Worm (Caenorhabditis elegans) whole organism, L1 larva: ENCODE data around the gene C47E8.4.

Source experiments
- C04F5.9 ChIP-seq: sonication (generic microtip); optimal IDR thresholded peaks from 2 replicates; lab custom pipeline; 2016; ENCODE audit warnings: missing genetic modification characterization, missing compliant biosample characterization
- C16A3.4 ChIP-seq: fragments of 150-350 bp; optimal IDR thresholded peaks from 2 replicates; lab custom pipeline; 2014; ENCODE audit warnings: missing biosample characterization, missing genetic modification characterization
- C34B4.2 ChIP-seq: sonication (generic microtip); optimal IDR thresholded peaks from 2 replicates; lab custom pipeline; 2017; ENCODE audit warnings: mild to moderate bottlenecking, missing genetic modification characterization, missing compliant biosample characterization
- Y116A8C.19 ChIP-seq: sonication (generic microtip); optimal IDR thresholded peaks from 2 replicates; lab custom pipeline; 2016; ENCODE audit warnings: missing compliant biosample characterization, missing genetic modification characterization, borderline replicate concordance
- aha-1 ChIP-seq: fragments of 150-350 bp; optimal IDR thresholded peaks from 2 replicates; lab custom pipeline; 2014; ENCODE audit warnings: missing biosample characterization, missing genetic modification characterization
- alr-1 ChIP-seq: fragments of 200-800 bp; sonication (Bioruptor generic); optimal IDR thresholded peaks from 2 replicates; lab custom pipeline; 2018; ENCODE audit warnings: borderline replicate concordance, mild to moderate bottlenecking, missing genetic modification characterization, missing compliant biosample characterization
- ama-1 ChIP-seq: fragments of 150-350 bp; optimal IDR thresholded peaks from 2 replicates; lab custom pipeline; 2014
- ceh-63 ChIP-seq: fragments of 200-800 bp; sonication (Bioruptor generic); optimal IDR thresholded peaks from 2 replicates; lab custom pipeline; 2018; ENCODE audit warnings: mild to moderate bottlenecking, missing genetic modification characterization, missing compliant biosample characterization
- ceh-82 ChIP-seq, 3 experiments: fragments of 150-350 bp in 1 of 3; sonication (generic microtip) in 2 of 3; optimal IDR thresholded peaks; 2 replicates each; lab custom pipeline; 2014 to 2017; ENCODE audit warnings: missing biosample characterization in 3 of 3, missing genetic modification characterization in 3 of 3
- ceh-88 ChIP-seq: fragments of 200-800 bp; sonication (Bioruptor generic); IDR thresholded peaks from 2 replicates; pipeline ENCODE4 v1.3.6; 2022; ENCODE audit warnings: missing genetic modification characterization, missing compliant biosample characterization
- ces-1 ChIP-seq: fragments of 150-350 bp; optimal IDR thresholded peaks from 2 replicates; lab custom pipeline; 2014; ENCODE audit warnings: missing biosample characterization, missing genetic modification reagents, missing genetic modification characterization
- dpl-1 ChIP-seq, 3 experiments: fragments of 150-350 bp in 2 of 3; sonication (generic microtip) in 1 of 3; optimal IDR thresholded peaks; 2 replicates each; lab custom pipeline; 2014 to 2017; ENCODE audit warnings: missing biosample characterization in 3 of 3, missing genetic modification characterization in 3 of 3, missing genetic modification reagents in 3 of 3
- dsc-1 ChIP-seq: sonication (generic microtip); optimal IDR thresholded peaks from 2 replicates; lab custom pipeline; 2016; ENCODE audit warnings: mild to moderate bottlenecking, missing genetic modification characterization, missing compliant biosample characterization
- efl-1 ChIP-seq, 4 experiments: fragments of 150-350 bp; optimal IDR thresholded peaks in 3 of 4; peaks in 1 of 4; 1 replicate in 1 of 4; 2 replicates in 3 of 4; lab custom pipeline; 2014; ENCODE audit warnings: missing biosample characterization in 2 of 4, missing genetic modification characterization in 2 of 4, missing genetic modification reagents in 2 of 4
- elt-2 ChIP-seq: sonication (generic microtip); optimal IDR thresholded peaks from 2 replicates; lab custom pipeline; 2016; ENCODE audit warnings: missing genetic modification characterization, mild to moderate bottlenecking, inconsistent platforms, missing compliant biosample characterization, missing genetic modification reagents
- elt-3 ChIP-seq, 6 experiments: fragments of 150-350 bp in 1 of 6; sonication (generic microtip); optimal IDR thresholded peaks; 2 replicates each; lab custom pipeline; 2017 to 2018; ENCODE audit warnings: missing biosample characterization in 6 of 6, missing genetic modification characterization in 6 of 6, inconsistent platforms in 1 of 6
- hpl-2 ChIP-seq: fragments of 150-350 bp; optimal IDR thresholded peaks from 2 replicates; lab custom pipeline; 2014; ENCODE audit warnings: missing biosample characterization, missing genetic modification reagents, missing genetic modification characterization
- irx-1 ChIP-seq: sonication (generic microtip); optimal IDR thresholded peaks from 2 replicates; lab custom pipeline; 2016; ENCODE audit warnings: missing genetic modification characterization, missing compliant biosample characterization
- isw-1 ChIP-seq: fragments of 200-800 bp; sonication (Bioruptor generic); IDR thresholded peaks from 2 replicates; pipeline ENCODE4 v1.3.6; 2022; ENCODE audit warnings: missing genetic modification characterization, missing compliant biosample characterization
- jun-1 ChIP-seq: fragments of 150-350 bp; optimal IDR thresholded peaks from 2 replicates; lab custom pipeline; 2014; ENCODE audit warnings: missing biosample characterization, missing genetic modification reagents, missing genetic modification characterization
- lin-14 ChIP-seq: fragments of 200-800 bp; sonication (Bioruptor generic); optimal IDR thresholded peaks from 2 replicates; lab custom pipeline; 2018; ENCODE audit warnings: mild to moderate bottlenecking, missing genetic modification characterization, moderate library complexity, missing compliant biosample characterization
- lin-39 ChIP-seq: fragments of 150-350 bp; optimal IDR thresholded peaks from 2 replicates; lab custom pipeline; 2014; ENCODE audit warnings: missing biosample characterization, missing genetic modification reagents, missing genetic modification characterization
- lir-3 ChIP-seq: sonication (generic microtip); optimal IDR thresholded peaks from 2 replicates; lab custom pipeline; 2016; ENCODE audit warnings: mild to moderate bottlenecking, missing genetic modification characterization, moderate library complexity, missing compliant biosample characterization; ENCODE audit not compliant: poor library complexity
- mep-1 ChIP-seq: fragments of 150-350 bp; optimal IDR thresholded peaks from 2 replicates; lab custom pipeline; 2014; ENCODE audit warnings: missing biosample characterization, missing genetic modification characterization
- nhr-20 ChIP-seq: sonication (generic microtip); optimal IDR thresholded peaks from 2 replicates; lab custom pipeline; 2016; ENCODE audit warnings: mild to moderate bottlenecking, missing genetic modification characterization, missing compliant biosample characterization
- nhr-237 ChIP-seq: fragments of 150-350 bp; optimal IDR thresholded peaks from 2 replicates; lab custom pipeline; 2014; ENCODE audit warnings: missing biosample characterization, missing genetic modification characterization
- nhr-28 ChIP-seq: fragments of 150-350 bp; optimal IDR thresholded peaks from 2 replicates; lab custom pipeline; 2014; ENCODE audit warnings: missing biosample characterization, missing genetic modification characterization
- nhr-47 ChIP-seq: sonication (generic microtip); optimal IDR thresholded peaks from 2 replicates; lab custom pipeline; 2016; ENCODE audit warnings: mild to moderate bottlenecking, missing genetic modification characterization, moderate library complexity, missing compliant biosample characterization
- nhr-71 ChIP-seq: sonication (generic microtip); optimal IDR thresholded peaks from 2 replicates; lab custom pipeline; 2016; ENCODE audit warnings: mild to moderate bottlenecking, missing genetic modification characterization, moderate library complexity, missing compliant biosample characterization
- nhr-84 ChIP-seq: sonication (generic microtip); optimal IDR thresholded peaks from 2 replicates; lab custom pipeline; 2017; ENCODE audit warnings: missing biosample characterization, missing genetic modification characterization
- nhr-85 ChIP-seq: sonication (generic microtip); peaks from one replicate; lab custom pipeline; 2016; ENCODE audit warnings: missing genetic modification characterization, inconsistent platforms, missing compliant biosample characterization
- nhr-90 ChIP-seq: sonication (generic microtip); optimal IDR thresholded peaks from 2 replicates; lab custom pipeline; 2016; ENCODE audit warnings: mild to moderate bottlenecking, missing genetic modification characterization, missing compliant biosample characterization; ENCODE audit not compliant: poor library complexity
- pag-3 ChIP-seq: sonication (generic microtip); optimal IDR thresholded peaks from 2 replicates; lab custom pipeline; 2017; ENCODE audit warnings: missing genetic modification characterization, mild to moderate bottlenecking, missing compliant biosample characterization, antibody characterized with exemption, borderline replicate concordance; ENCODE audit not compliant: insufficient read depth
- pax-3 ChIP-seq: fragments of 200-800 bp; sonication (Bioruptor generic); optimal IDR thresholded peaks from 2 replicates; lab custom pipeline; 2018; ENCODE audit warnings: mild to moderate bottlenecking, missing genetic modification characterization, moderate library complexity, missing compliant biosample characterization
- pqm-1 ChIP-seq: sonication (generic microtip); optimal IDR thresholded peaks from 3 replicates; lab custom pipeline; 2017; ENCODE audit warnings: missing biosample characterization, missing genetic modification characterization
- rnt-1 ChIP-seq: sonication (generic microtip); optimal IDR thresholded peaks from 2 replicates; lab custom pipeline; 2016; ENCODE audit warnings: mild to moderate bottlenecking, missing genetic modification characterization, moderate library complexity, missing compliant biosample characterization
- skn-1 ChIP-seq: fragments of 150-350 bp; optimal IDR thresholded peaks from 2 replicates; lab custom pipeline; 2014; ENCODE audit warnings: missing biosample characterization, missing genetic modification characterization
- snpc-4 ChIP-seq: fragments of 150-350 bp; optimal IDR thresholded peaks from 2 replicates; lab custom pipeline; 2014; ENCODE audit warnings: missing biosample characterization, missing genetic modification characterization
- snu-23 ChIP-seq: sonication (generic microtip); optimal IDR thresholded peaks from 2 replicates; lab custom pipeline; 2016; ENCODE audit warnings: missing genetic modification characterization, missing compliant biosample characterization
- unc-130 ChIP-seq: fragments of 150-350 bp; optimal IDR thresholded peaks from 2 replicates; lab custom pipeline; 2017; ENCODE audit warnings: missing biosample characterization, missing genetic modification characterization, inconsistent platforms
- unc-30 ChIP-seq: sonication (generic microtip); optimal IDR thresholded peaks from 2 replicates; lab custom pipeline; 2017; ENCODE audit warnings: missing biosample characterization, missing genetic modification characterization
- unc-62 ChIP-seq: fragments of 150-350 bp; optimal IDR thresholded peaks from 2 replicates; lab custom pipeline; 2014; ENCODE audit warnings: missing biosample characterization, missing genetic modification reagents, missing genetic modification characterization
- unc-86 ChIP-seq: sonication (generic microtip); optimal IDR thresholded peaks from 2 replicates; lab custom pipeline; 2016; ENCODE audit warnings: missing genetic modification characterization, missing compliant biosample characterization
- xbp-1 ChIP-seq: sonication (generic microtip); optimal IDR thresholded peaks from 2 replicates; lab custom pipeline; 2016; ENCODE audit warnings: missing genetic modification characterization, missing compliant biosample characterization
- zip-4 ChIP-seq: fragments of 200-800 bp; sonication (Bioruptor generic); optimal IDR thresholded peaks from 2 replicates; lab custom pipeline; 2018; ENCODE audit warnings: mild to moderate bottlenecking, missing genetic modification characterization, moderate library complexity, missing compliant biosample characterization
- ztf-11 ChIP-seq, 2 experiments: sonication (generic microtip); optimal IDR thresholded peaks; 2 replicates each; lab custom pipeline; 2016 to 2017; ENCODE audit warnings: missing genetic modification characterization in 2 of 2, missing biosample characterization in 1 of 2, missing compliant biosample characterization in 1 of 2
- ztf-4 ChIP-seq: fragments of 150-350 bp; optimal IDR thresholded peaks from 2 replicates; lab custom pipeline; 2014; ENCODE audit warnings: missing biosample characterization, missing genetic modification characterization

Gene C47E8.4

ce11 chrV:14686231-14687105 lies 1.2 kb upstream of the C47E8.4 start:
- TF ChIP-seq unc-130: no peak
- TF ChIP-seq efl-1 (optimal IDR thresholded peaks at IDR 0.05; lab: Kevin White, UChicago): no peak
- peak in 1 of 2 experiments; percentile 11 for TF ChIP-seq efl-1 (GFP tag; optimal IDR thresholded peaks at IDR 0.05 in 1 of 2; lab: Kevin White, UChicago)
- no peak for TF ChIP-seq unc-62
- peak; percentile 5 for TF ChIP-seq lin-14 (GFP tag; lab: Kevin White, UChicago)
- peak; percentile 85 for TF ChIP-seq ama-1 (lab: Kevin White, UChicago)
- no peak for TF ChIP-seq jun-1
- TF ChIP-seq ceh-88 (GFP tag; lab: Robert Waterston, UW): no peak
- no peak for TF ChIP-seq dpl-1 (GFP tag; optimal IDR thresholded peaks at IDR 0.05; lab: Kevin White, UChicago)
- no peak for TF ChIP-seq irx-1 (tag; lab: Kevin White, UChicago)
- no peak for TF ChIP-seq nhr-28 (tag; lab: Kevin White, UChicago)
- TF ChIP-seq ztf-4 (tag; lab: Kevin White, UChicago): peak; percentile 18
- no peak for TF ChIP-seq lir-3 (tag; lab: Kevin White, UChicago)
- TF ChIP-seq nhr-237 (tag; lab: Kevin White, UChicago): no peak
- no peak for TF ChIP-seq isw-1
- TF ChIP-seq elt-2 (tag; lab: Kevin White, UChicago): peak; percentile 3
- TF ChIP-seq pax-3 (tag; lab: Kevin White, UChicago): no peak
- peak; percentile 50 for TF ChIP-seq ceh-63 (GFP tag; lab: Kevin White, UChicago)
- no peak for TF ChIP-seq aha-1
- peak; percentile 20 for TF ChIP-seq skn-1 (tag; lab: Kevin White, UChicago)
- peak in 1 of 2 experiments; percentile 18 for TF ChIP-seq ztf-11 (tag; optimal IDR thresholded peaks at IDR 0.05; lab: Kevin White, UChicago)
- no peak for TF ChIP-seq xbp-1 (tag; lab: Kevin White, UChicago)
- TF ChIP-seq nhr-90 (tag; lab: Kevin White, UChicago): no peak
- peak; percentile 100 for TF ChIP-seq alr-1 (tag; lab: Kevin White, UChicago)
- no peak for TF ChIP-seq C04F5.9 (tag; lab: Kevin White, UChicago)
- TF ChIP-seq hpl-2: no peak
- no peak for TF ChIP-seq unc-30
- TF ChIP-seq ces-1: no peak
- TF ChIP-seq pag-3 (tag; lab: Kevin White, UChicago): no peak
- no peak for TF ChIP-seq zip-4 (GFP tag; lab: Kevin White, UChicago)
- no peak for TF ChIP-seq lin-39
- TF ChIP-seq Y116A8C.19: no peak
- no peak for TF ChIP-seq C16A3.4 (tag; lab: Kevin White, UChicago)
- no peak for TF ChIP-seq pqm-1 (tag; lab: Kevin White, UChicago)
- peak; percentile 26 for TF ChIP-seq rnt-1
- TF ChIP-seq nhr-47: no peak
- peak; percentile 70 for TF ChIP-seq nhr-84 (tag; lab: Kevin White, UChicago)
- TF ChIP-seq nhr-85: peak; percentile 50
- TF ChIP-seq mep-1: peak; percentile 26
- TF ChIP-seq, all 84 proteins: peak for 13

- no peak for TF ChIP-seq xbp-1 (tag; lab: Kevin White, UChicago)
- TF ChIP-seq pag-3 (tag; lab: Kevin White, UChicago): no peak
- no peak for TF ChIP-seq snpc-4 (tag; lab: Kevin White, UChicago)
- no peak for TF ChIP-seq efl-1 (optimal IDR thresholded peaks at IDR 0.05; lab: Kevin White, UChicago)
- TF ChIP-seq efl-1 (GFP tag; optimal IDR thresholded peaks at IDR 0.05 in 1 of 2; lab: Kevin White, UChicago): peak in 1 of 2 experiments; percentile 50
- TF ChIP-seq ceh-82 (tag; optimal IDR thresholded peaks at IDR 0.05; lab: Kevin White, UChicago): no peak
- TF ChIP-seq elt-3 (tag; optimal IDR thresholded peaks at IDR 0.05; lab: Kevin White, UChicago): no peak
- TF ChIP-seq nhr-71: no peak
- peak; percentile 8 for TF ChIP-seq nhr-20 (tag; lab: Kevin White, UChicago)
- no peak for TF ChIP-seq ceh-88 (GFP tag; lab: Robert Waterston, UW)
- no peak for TF ChIP-seq unc-86 (tag; lab: Kevin White, UChicago)
- peak; percentile 3 for TF ChIP-seq snu-23 (GFP tag; lab: Kevin White, UChicago)
- TF ChIP-seq rnt-1: no peak
- TF ChIP-seq C34B4.2: no peak
- TF ChIP-seq dsc-1 (tag; lab: Kevin White, UChicago): no peak
- no peak for TF ChIP-seq nhr-237 (tag; lab: Kevin White, UChicago)
- TF ChIP-seq nhr-90 (tag; lab: Kevin White, UChicago): no peak
- no peak for TF ChIP-seq unc-62
- no peak for TF ChIP-seq hpl-2
Measured at ce11 chrV:14684359-14685312, 649 bp downstream of the C47E8.4 start, which contains the start of gene hsp-90. TSS of gene hsp-90 (plus strand) at chrV:14684918.
